Comparison of ENCODE assay signal across 3 worm cellular contexts in genomic region chrV:4844591-4844990, ce11.
TF ChIP-seq lines count a peak whose summit lies in the region.

Gene abhd-5.2 (plus strand): TSS chrV:4844685.

TF ChIP-seq in whole organism, L1 larva, 84 proteins besides CTCF, POLR2A, EP300 and RAD21 (continued from another document and continues in another):
- no peak for TF ChIP-seq nhr-12 (tag; optimal IDR thresholded peaks at IDR 0.05; lab: Kevin White, UChicago)
- TF ChIP-seq lin-35 (GFP tag; optimal IDR thresholded peaks at IDR 0.05; lab: Kevin White, UChicago): peak; percentile 46 to 76
- TF ChIP-seq aha-1 (tag; optimal IDR thresholded peaks at IDR 0.05; lab: Kevin White, UChicago): no peak
- peak; percentile 53 for TF ChIP-seq nhr-28 (tag; optimal IDR thresholded peaks at IDR 0.05; lab: Kevin White, UChicago)
- no peak for TF ChIP-seq lir-3 (tag; optimal IDR thresholded peaks at IDR 0.05; lab: Kevin White, UChicago; ENCODE audit: poor library complexity)
- no peak for TF ChIP-seq irx-1 (tag; optimal IDR thresholded peaks at IDR 0.05; lab: Kevin White, UChicago)
- TF ChIP-seq fkh-8 (tag; optimal IDR thresholded peaks at IDR 0.05; lab: Kevin White, UChicago): peak; percentile 57
- TF ChIP-seq jun-1 (tag; optimal IDR thresholded peaks at IDR 0.05; lab: Kevin White, UChicago): peak; percentile 32
- no peak for TF ChIP-seq blmp-1 (tag; optimal IDR thresholded peaks at IDR 0.05; lab: Kevin White, UChicago)
- TF ChIP-seq hlh-17 (GFP tag; optimal IDR thresholded peaks at IDR 0.05; lab: Kevin White, UChicago; ENCODE audit: borderline replicate concordance): no peak
- TF ChIP-seq elt-3 (tag; optimal IDR thresholded peaks at IDR 0.05; lab: Kevin White, UChicago): peak in 1 of 6 experiments; percentile 27
- TF ChIP-seq pag-3 (tag; optimal IDR thresholded peaks at IDR 0.05; lab: Kevin White, UChicago; ENCODE audit: borderline replicate concordance, insufficient read depth): no peak
- peak; percentile 97 for TF ChIP-seq zip-4 (GFP tag; optimal IDR thresholded peaks at IDR 0.05; lab: Kevin White, UChicago)
- no peak for TF ChIP-seq ces-1 (GFP tag; optimal IDR thresholded peaks at IDR 0.05; lab: Kevin White, UChicago)
- peak; percentile 21 for TF ChIP-seq nhr-90 (tag; optimal IDR thresholded peaks at IDR 0.05; lab: Kevin White, UChicago; ENCODE audit: poor library complexity)
- TF ChIP-seq ceh-82 (tag; optimal IDR thresholded peaks at IDR 0.05; lab: Kevin White, UChicago): peak; percentile 48 to 78 (median 65)
- no peak for TF ChIP-seq efl-3 (GFP tag; optimal IDR thresholded peaks at IDR 0.05; lab: Kevin White, UChicago)
- no peak for TF ChIP-seq hlh-4 (tag; optimal IDR thresholded peaks at IDR 0.05; lab: Kevin White, UChicago)
- no peak for TF ChIP-seq egl-27 (tag; optimal IDR thresholded peaks at IDR 0.05; lab: Kevin White, UChicago)
- no peak for TF ChIP-seq sptf-1 (tag; optimal IDR thresholded peaks at IDR 0.05; lab: Kevin White, UChicago)
- TF ChIP-seq alr-1 (tag; optimal IDR thresholded peaks at IDR 0.05; lab: Kevin White, UChicago; ENCODE audit: borderline replicate concordance): no peak
- TF ChIP-seq lin-15B (tag; optimal IDR thresholded peaks at IDR 0.05; lab: Kevin White, UChicago): no peak
- TF ChIP-seq lin-14 (GFP tag; optimal IDR thresholded peaks at IDR 0.05; lab: Kevin White, UChicago): peak; percentile 89
- TF ChIP-seq pqm-1 (tag; optimal IDR thresholded peaks at IDR 0.05; lab: Kevin White, UChicago): no peak
- no peak for TF ChIP-seq C04F5.9 (tag; optimal IDR thresholded peaks at IDR 0.05; lab: Kevin White, UChicago)
- no peak for TF ChIP-seq ceh-90 (tag; optimal IDR thresholded peaks at IDR 0.05; lab: Kevin White, UChicago)
- peak; percentile 35 to 52 (median 38) for TF ChIP-seq dpl-1 (GFP tag; optimal IDR thresholded peaks at IDR 0.05; lab: Kevin White, UChicago)
- TF ChIP-seq nhr-84 (tag; optimal IDR thresholded peaks at IDR 0.05; lab: Kevin White, UChicago): peak; percentile 93
- TF ChIP-seq hpl-2 (GFP tag; optimal IDR thresholded peaks at IDR 0.05; lab: Kevin White, UChicago): no peak
- peak; percentile 79 for TF ChIP-seq nhr-71 (tag; optimal IDR thresholded peaks at IDR 0.05; lab: Kevin White, UChicago)
- TF ChIP-seq nhr-11 (tag; optimal IDR thresholded peaks at IDR 0.05; lab: Kevin White, UChicago): peak; percentile 43
- no peak for TF ChIP-seq ztf-11 (tag; optimal IDR thresholded peaks at IDR 0.05; lab: Kevin White, UChicago)
- no peak for TF ChIP-seq ceh-63 (GFP tag; optimal IDR thresholded peaks at IDR 0.05; lab: Kevin White, UChicago)
- TF ChIP-seq snu-23 (GFP tag; optimal IDR thresholded peaks at IDR 0.05; lab: Kevin White, UChicago): peak; percentile 78
- TF ChIP-seq ets-5 (GFP tag; IDR thresholded peaks at IDR 0.05; lab: Robert Waterston, UW): no peak
- no peak for TF ChIP-seq lin-39 (tag; optimal IDR thresholded peaks at IDR 0.05; lab: Kevin White, UChicago)
- no peak for TF ChIP-seq egl-13 (tag; optimal IDR thresholded peaks at IDR 0.05; lab: Kevin White, UChicago)
- no peak for TF ChIP-seq sox-4 (tag; optimal IDR thresholded peaks at IDR 0.05; lab: Kevin White, UChicago)
- no peak for TF ChIP-seq unc-98 (GFP tag; IDR thresholded peaks at IDR 0.05; lab: Robert Waterston, UW)
- TF ChIP-seq snpc-4 (tag; optimal IDR thresholded peaks at IDR 0.05; lab: Kevin White, UChicago): peak; percentile 20
- TF ChIP-seq grh-1 (GFP tag; IDR thresholded peaks at IDR 0.05; lab: Robert Waterston, UW): no peak
- no peak for TF ChIP-seq ama-1 (optimal IDR thresholded peaks at IDR 0.05; lab: Kevin White, UChicago)
- no peak for TF ChIP-seq unc-62 (GFP tag; optimal IDR thresholded peaks at IDR 0.05; lab: Kevin White, UChicago)
- no peak for TF ChIP-seq sup-37 (GFP tag; optimal IDR thresholded peaks at IDR 0.05; lab: Kevin White, UChicago)

TF ChIP-seq in whole organism, L2 larva, 48 proteins besides CTCF, POLR2A, EP300 and RAD21 (continued from another document):
- no peak for TF ChIP-seq unc-39 (tag; optimal IDR thresholded peaks at IDR 0.05; lab: Kevin White, UChicago)
- peak; percentile 7 for TF ChIP-seq nhr-25 (tag; optimal IDR thresholded peaks at IDR 0.05; lab: Kevin White, UChicago)
- no peak for TF ChIP-seq mdl-1 (tag; optimal IDR thresholded peaks at IDR 0.05; lab: Kevin White, UChicago)
- no peak for TF ChIP-seq dmd-4 (tag; optimal IDR thresholded peaks at IDR 0.05; lab: Kevin White, UChicago)
- TF ChIP-seq ama-1 (optimal IDR thresholded peaks at IDR 0.05; lab: Kevin White, UChicago): no peak
- TF ChIP-seq Y55F3AM.14 (GFP tag; optimal IDR thresholded peaks at IDR 0.05; lab: Kevin White, UChicago): no peak
- TF ChIP-seq ztf-11 (tag; optimal IDR thresholded peaks at IDR 0.05; lab: Kevin White, UChicago): no peak
- no peak for TF ChIP-seq nhr-237 (tag; optimal IDR thresholded peaks at IDR 0.05; lab: Kevin White, UChicago)
- no peak for TF ChIP-seq nhr-77 (tag; optimal IDR thresholded peaks at IDR 0.05; lab: Kevin White, UChicago)
- TF ChIP-seq unc-62 (GFP tag; optimal IDR thresholded peaks at IDR 0.05; lab: Kevin White, UChicago): no peak
- peak; percentile 79 for TF ChIP-seq nhr-129 (tag; optimal IDR thresholded peaks at IDR 0.05; lab: Kevin White, UChicago)
- no peak for TF ChIP-seq skn-1 (tag; optimal IDR thresholded peaks at IDR 0.05; lab: Kevin White, UChicago)
- TF ChIP-seq lin-11 (tag; optimal IDR thresholded peaks at IDR 0.05; lab: Kevin White, UChicago): no peak
- TF ChIP-seq fos-1 (tag; optimal IDR thresholded peaks at IDR 0.05; lab: Kevin White, UChicago): peak; percentile 60
- no peak for TF ChIP-seq sem-4 (tag; optimal IDR thresholded peaks at IDR 0.05; lab: Kevin White, UChicago)
- no peak for TF ChIP-seq ZK546.5 (tag; optimal IDR thresholded peaks at IDR 0.05; lab: Kevin White, UChicago)
- no peak for TF ChIP-seq peb-1 (tag; optimal IDR thresholded peaks at IDR 0.05; lab: Kevin White, UChicago)
- TF ChIP-seq mab-5 (tag; optimal IDR thresholded peaks at IDR 0.05; lab: Kevin White, UChicago): no peak
- no peak for TF ChIP-seq egl-27 (tag; optimal IDR thresholded peaks at IDR 0.05; lab: Kevin White, UChicago)
- peak; percentile 25 for TF ChIP-seq F13H6.1 (tag; optimal IDR thresholded peaks at IDR 0.05; lab: Kevin White, UChicago)
- no peak for TF ChIP-seq ztf-4 (tag; optimal IDR thresholded peaks at IDR 0.05; lab: Kevin White, UChicago)
- TF ChIP-seq C34F6.9 (tag; optimal IDR thresholded peaks at IDR 0.05; lab: Kevin White, UChicago): peak; percentile 83
- TF ChIP-seq crh-2 (tag; optimal IDR thresholded peaks at IDR 0.05; lab: Kevin White, UChicago): peak; percentile 45
- TF ChIP-seq nhr-10 (tag; optimal IDR thresholded peaks at IDR 0.05; lab: Kevin White, UChicago): no peak
- TF ChIP-seq alr-1 (tag; optimal IDR thresholded peaks at IDR 0.05; lab: Kevin White, UChicago): no peak
- no peak for TF ChIP-seq elt-1 (tag; optimal IDR thresholded peaks at IDR 0.05; lab: Kevin White, UChicago)
- TF ChIP-seq nhr-11 (tag; optimal IDR thresholded peaks at IDR 0.05; lab: Kevin White, UChicago): no peak
- TF ChIP-seq zag-1 (tag; optimal IDR thresholded peaks at IDR 0.05; lab: Kevin White, UChicago): no peak
- peak in 1 of 2 experiments; percentile 61 for TF ChIP-seq lsy-2 (tag; optimal IDR thresholded peaks at IDR 0.05; lab: Kevin White, UChicago)
- TF ChIP-seq elt-3 (tag; optimal IDR thresholded peaks at IDR 0.05; lab: Kevin White, UChicago): no peak
- no peak for TF ChIP-seq nhr-23 (tag; optimal IDR thresholded peaks at IDR 0.05; lab: Kevin White, UChicago)
- TF ChIP-seq R02D3.7 (tag; optimal IDR thresholded peaks at IDR 0.05; lab: Kevin White, UChicago): no peak
- TF ChIP-seq ztf-1 (GFP tag; conservative IDR thresholded peaks at IDR 0.05; lab: Robert Waterston, UW): no peak
- TF ChIP-seq gmeb-1 (tag; optimal IDR thresholded peaks at IDR 0.05; lab: Kevin White, UChicago): peak; percentile 71
- no peak for TF ChIP-seq ceh-16 (tag; optimal IDR thresholded peaks at IDR 0.05; lab: Kevin White, UChicago)

TF ChIP-seq in whole organism, L4 larva, 104 proteins besides CTCF, POLR2A, EP300 and RAD21 (continued from another document):
- TF ChIP-seq nhr-42 (GFP tag; IDR thresholded peaks at IDR 0.05; lab: Robert Waterston, UW) (no peak), hlh-11 (tag; optimal IDR thresholded peaks at IDR 0.05; lab: Kevin White, UChicago) (peak; percentile 72), fos-1 (tag; optimal IDR thresholded peaks at IDR 0.05; lab: Kevin White, UChicago) (no peak), egl-27 (tag; optimal IDR thresholded peaks at IDR 0.05; lab: Kevin White, UChicago) (no peak), lin-13 (GFP tag; optimal IDR thresholded peaks at IDR 0.05; lab: Kevin White, UChicago) (peak; percentile 36), R02D3.7 (tag; optimal IDR thresholded peaks at IDR 0.05; lab: Kevin White, UChicago) (no peak), nhr-28 (tag; optimal IDR thresholded peaks at IDR 0.05; lab: Kevin White, UChicago) (peak; percentile 85), ztf-7 (tag; optimal IDR thresholded peaks at IDR 0.05; lab: Kevin White, UChicago) (no peak), ceh-32 (tag; optimal IDR thresholded peaks at IDR 0.05; lab: Kevin White, UChicago; ENCODE audit: poor library complexity) (no peak), unc-62 (GFP tag; optimal IDR thresholded peaks at IDR 0.05 in 1 of 2; lab: Kevin White, UChicago) (peak in 1 of 2 experiments; percentile 67), unc-62 (tag; optimal IDR thresholded peaks at IDR 0.05; lab: Kevin White, UChicago) (no peak), dve-1 (tag; optimal IDR thresholded peaks at IDR 0.05; lab: Kevin White, UChicago; ENCODE audit: insufficient read depth) (peak; percentile 64), ZK337.2 (GFP tag; IDR thresholded peaks at IDR 0.05; lab: Robert Waterston, UW) (no peak), hlh-30 (tag; optimal IDR thresholded peaks at IDR 0.05; lab: Kevin White, UChicago; ENCODE audit: insufficient read depth) (peak; percentile 99), lir-3 (tag; optimal IDR thresholded peaks at IDR 0.05; lab: Kevin White, UChicago) (no peak), rbr-2 (tag; optimal IDR thresholded peaks at IDR 0.05; lab: Kevin White, UChicago) (no peak), tra-1 (GFP tag; IDR thresholded peaks at IDR 0.05; lab: Robert Waterston, UW) (no peak), pqm-1 (tag; optimal IDR thresholded peaks at IDR 0.05; lab: Kevin White, UChicago) (peak; percentile 3), F26F4.8 (GFP tag; conservative IDR thresholded peaks at IDR 0.05; lab: Robert Waterston, UW) (no peak), cey-2 (tag; optimal IDR thresholded peaks at IDR 0.05; lab: Kevin White, UChicago; ENCODE audit: borderline replicate concordance, insufficient read depth) (no peak), F37D6.2 (tag; optimal IDR thresholded peaks at IDR 0.05; lab: Kevin White, UChicago) (no peak), aly-2 (tag; optimal IDR thresholded peaks at IDR 0.05; lab: Kevin White, UChicago) (no peak), dmd-6 (GFP tag; IDR thresholded peaks at IDR 0.05; lab: Robert Waterston, UW) (peak; percentile 47; the same call in 1 of the 2 replicates), sdz-12 (GFP tag; optimal IDR thresholded peaks at IDR 0.05; lab: Kevin White, UChicago) (no peak), mxl-3 (GFP tag; optimal IDR thresholded peaks at IDR 0.05; lab: Kevin White, UChicago) (peak; percentile 53), zag-1 (tag; optimal IDR thresholded peaks at IDR 0.05; lab: Kevin White, UChicago) (no peak), fkh-10 (GFP tag; optimal IDR thresholded peaks at IDR 0.05; lab: Kevin White, UChicago) (no peak), hif-1 (tag; optimal IDR thresholded peaks at IDR 0.05; lab: Kevin White, UChicago) (peak in 1 of 2 experiments; percentile 6), ces-1 (GFP tag; optimal IDR thresholded peaks at IDR 0.05; lab: Kevin White, UChicago) (no peak), tag-97 (GFP tag; IDR thresholded peaks at IDR 0.05; lab: Robert Waterston, UW) (no peak), nhr-11 (tag; optimal IDR thresholded peaks at IDR 0.05; lab: Kevin White, UChicago) (peak; percentile 19), ama-1 (optimal IDR thresholded peaks at IDR 0.05; lab: Kevin White, UChicago) (no peak), daf-16 (GFP tag; optimal IDR thresholded peaks at IDR 0.05; lab: Kevin White, UChicago) (peak in 1 of 2 experiments; percentile 83), daf-16 (tag; optimal IDR thresholded peaks at IDR 0.05; lab: Kevin White, UChicago) (peak; percentile 51), ceh-20 (GFP tag; IDR thresholded peaks at IDR 0.05; lab: Robert Waterston, UW) (no peak), nhr-77 (tag; optimal IDR thresholded peaks at IDR 0.05; lab: Kevin White, UChicago) (peak; percentile 22), dmd-9 (GFP tag; IDR thresholded peaks at IDR 0.05; lab: Robert Waterston, UW) (no peak), madf-5 (GFP tag; IDR thresholded peaks at IDR 0.05; lab: Robert Waterston, UW) (no peak), mep-1 (tag; optimal IDR thresholded peaks at IDR 0.05; lab: Kevin White, UChicago) (peak; percentile 53), nhr-102 (tag; optimal IDR thresholded peaks at IDR 0.05; lab: Kevin White, UChicago) (peak; percentile 86), mxl-2 (GFP tag; conservative IDR thresholded peaks at IDR 0.05; lab: Robert Waterston, UW) (no peak), zfp-3 (GFP tag; conservative IDR thresholded peaks at IDR 0.05; lab: Robert Waterston, UW) (no peak)
